Worm (Caenorhabditis elegans) whole organism, late embryonic: Measurements from ENCODE around the gene ZC190.7.

ENCODE experiments used
- K02D7.2 ChIP-seq: sonication (generic microtip); optimal IDR thresholded peaks from 2 replicates; lab custom pipeline; 2017; ENCODE audit warnings: mild to moderate bottlenecking, missing genetic modification characterization, missing compliant biosample characterization
- ama-1 ChIP-seq: fragments of 150-350 bp; optimal IDR thresholded peaks from 2 replicates; lab custom pipeline; 2014
- ceh-14 ChIP-seq: sonication (generic microtip); optimal IDR thresholded peaks from 2 replicates; lab custom pipeline; 2016; ENCODE audit warnings: missing genotype, missing genetic modification characterization, missing compliant biosample characterization
- ceh-45 ChIP-seq: fragments of 200-800 bp; sonication (Bioruptor generic); IDR thresholded peaks from 2 replicates; pipeline ENCODE4 v1.3.6; 2022; ENCODE audit warnings: missing genetic modification reagents, missing genetic modification characterization, missing compliant biosample characterization
- hlh-15 ChIP-seq: sonication (generic microtip); optimal IDR thresholded peaks from 2 replicates; lab custom pipeline; 2016; ENCODE audit warnings: missing genetic modification characterization, missing compliant biosample characterization
- hlh-6 ChIP-seq: sonication (generic microtip); optimal IDR thresholded peaks from 2 replicates; lab custom pipeline; 2016; ENCODE audit warnings: missing genotype, missing genetic modification characterization, missing compliant biosample characterization
- lim-6 ChIP-seq: sonication (generic microtip); optimal IDR thresholded peaks from 2 replicates; lab custom pipeline; 2016; ENCODE audit warnings: missing genetic modification characterization, missing compliant biosample characterization
- nfya-1 ChIP-seq: sonication (generic microtip); optimal IDR thresholded peaks from 2 replicates; lab custom pipeline; 2017; ENCODE audit warnings: missing genetic modification characterization, mild to moderate bottlenecking, missing compliant biosample characterization, antibody characterized with exemption, moderate library complexity
- nhr-11 ChIP-seq: fragments of 150-350 bp; optimal IDR thresholded peaks from 2 replicates; lab custom pipeline; 2014; ENCODE audit warnings: missing biosample characterization, missing genetic modification characterization
- pag-3 ChIP-seq: sonication (generic microtip); optimal IDR thresholded peaks from 2 replicates; lab custom pipeline; 2016; ENCODE audit warnings: missing compliant biosample characterization, missing genetic modification characterization, borderline replicate concordance
- pax-1 ChIP-seq: fragments of 150-350 bp; optimal IDR thresholded peaks from 2 replicates; lab custom pipeline; 2014; ENCODE audit warnings: missing biosample characterization, missing genetic modification characterization
- pha-4 ChIP-seq: fragments of 150-350 bp; optimal IDR thresholded peaks from 2 replicates; lab custom pipeline; 2018; ENCODE audit warnings: missing biosample characterization, missing genetic modification reagents, missing genetic modification characterization
- sox-4 ChIP-seq: sonication (generic microtip); optimal IDR thresholded peaks from 2 replicates; lab custom pipeline; 2017; ENCODE audit warnings: mild to moderate bottlenecking, missing genetic modification characterization, inconsistent platforms, missing compliant biosample characterization

ce11 chrV:8686764-8687163 lies at the start of gene ZC190.7:
- TF ChIP-seq nhr-11 (no peak), lim-6 (tag; lab: Kevin White, UChicago) (no peak), pag-3 (tag; lab: Kevin White, UChicago) (no peak), pha-4 (no peak), nfya-1 (tag; lab: Kevin White, UChicago) (no peak), sox-4 (tag; lab: Kevin White, UChicago) (no peak), ceh-45 (GFP tag; lab: Robert Waterston, UW) (no peak), pax-1 (no peak), hlh-15 (tag; lab: Kevin White, UChicago) (no peak), ama-1 (lab: Kevin White, UChicago) (no peak), ceh-14 (no peak), hlh-6 (tag; lab: Kevin White, UChicago) (no peak), K02D7.2 (tag; lab: Kevin White, UChicago) (no peak)
